Worm (Caenorhabditis elegans) whole organism, L4/young adult: ENCODE results near the gene srh-200.

Experiments used
- W03F9.2 ChIP-seq: fragments of 150-350 bp; optimal IDR thresholded peaks from 2 replicates; lab custom pipeline; 2014; ENCODE audit warnings: missing biosample characterization, missing genetic modification characterization
- dao-5 ChIP-seq: sonication (generic microtip); optimal IDR thresholded peaks from 2 replicates; lab custom pipeline; 2016; ENCODE audit warnings: missing genotype, missing genetic modification characterization, moderate library complexity, missing compliant biosample characterization
- him-1 ChIP-seq: sonication (generic microtip); optimal IDR thresholded peaks from 2 replicates; lab custom pipeline; 2016; ENCODE audit warnings: missing genotype, missing genetic modification reagents, missing genetic modification characterization, missing compliant biosample characterization

- TF ChIP-seq him-1 (no peak), W03F9.2 (tag; lab: Kevin White, UChicago) (no peak), dao-5 (tag; lab: Kevin White, UChicago) (no peak)
These were observed 11.7 kb downstream of the srh-200 start for ce11 chrV:7641718-7642117.
